Worm (Caenorhabditis elegans): ENCODE results near the gene fbxb-74.

ce11 chrIV:4393942-4394460, 45.1 kb downstream of the fbxb-74 start, which contains the start of gene ell-1:
- TF ChIP-seq ztf-11 (tag; optimal IDR thresholded peaks at IDR 0.05) = no peak
- no peak for TF ChIP-seq lin-13 (GFP tag; optimal IDR thresholded peaks at IDR 0.05)
- TF ChIP-seq mdl-1 (tag; optimal IDR thresholded peaks at IDR 0.05) = no peak
- no peak for TF ChIP-seq R02D3.7 (tag; optimal IDR thresholded peaks at IDR 0.05)
- TF ChIP-seq aly-2 (tag; optimal IDR thresholded peaks at IDR 0.05) = no peak

All from whole organism, L2 larva.